Fruit fly (Drosophila melanogaster): ENCODE data around the gene ppk31.

The ppk31 gene

dm6 chr3R:27208724-27209343, 45.9 kb downstream of the ppk31 start (continued):
- no peak for TF ChIP-seq CG13123 (GFP tag; optimal IDR thresholded peaks at IDR 0.05)
- TF ChIP-seq Kr (GFP tag; optimal IDR thresholded peaks at IDR 0.05): no peak
- TF ChIP-seq kni (GFP tag; optimal IDR thresholded peaks at IDR 0.05): peak; percentile 89
- TF ChIP-seq CG17612 (GFP tag; IDR thresholded peaks at IDR 0.05): no peak
- TF ChIP-seq CG10267 (tag; optimal IDR thresholded peaks at IDR 0.05): no peak
- TF ChIP-seq chm (GFP tag; IDR thresholded peaks at IDR 0.05): peak; percentile 19; the same call in 1 of the 2 replicates
- no peak for TF ChIP-seq CG6254 (GFP tag; optimal IDR thresholded peaks at IDR 0.05)
- no peak for TF ChIP-seq CG9215 (GFP tag; IDR thresholded peaks at IDR 0.05)
- no peak for TF ChIP-seq tio (GFP tag; optimal IDR thresholded peaks at IDR 0.05)
- TF ChIP-seq slou (GFP tag; optimal IDR thresholded peaks at IDR 0.05): no peak
- peak; percentile 15 for TF ChIP-seq Atf3 (GFP tag; optimal IDR thresholded peaks at IDR 0.05)
- TF ChIP-seq Max (GFP tag; optimal IDR thresholded peaks at IDR 0.05): no peak
- peak; percentile 37 for TF ChIP-seq Mes4 (GFP tag; optimal IDR thresholded peaks at IDR 0.05)
- no peak for TF ChIP-seq CG16779 (GFP tag; IDR thresholded peaks at IDR 0.05)
- no peak for TF ChIP-seq Mrtf (GFP tag; IDR thresholded peaks at IDR 0.05)
- no peak for TF ChIP-seq CG3838 (GFP tag; optimal IDR thresholded peaks at IDR 0.05)
- no peak for TF ChIP-seq CG11093 (GFP tag; IDR thresholded peaks at IDR 0.05)
- TF ChIP-seq usp (GFP tag; optimal IDR thresholded peaks at IDR 0.05): no peak
- no peak for TF ChIP-seq unc-4 (GFP tag; IDR thresholded peaks at IDR 0.05; ENCODE audit: partially characterized antibody)
- TF ChIP-seq CrebB (tag; optimal IDR thresholded peaks at IDR 0.05): peak; percentile 47
- peak; percentile 42 for TF ChIP-seq CG8924 (tag; optimal IDR thresholded peaks at IDR 0.05)
- TF ChIP-seq odd (GFP tag; optimal IDR thresholded peaks at IDR 0.05): peak; percentile 57
- TF ChIP-seq CG8359 (GFP tag; optimal IDR thresholded peaks at IDR 0.05; ENCODE audit: borderline replicate concordance): peak; percentile 42
- TF ChIP-seq CkIIα-i1 (GFP tag; IDR thresholded peaks at IDR 0.05): no peak
- peak; percentile 63; the same call in 1 of the 2 replicates for TF ChIP-seq HLH3B (GFP tag; IDR thresholded peaks at IDR 0.05)
- no peak for TF ChIP-seq rib (GFP tag; IDR thresholded peaks at IDR 0.05)
- no peak for TF ChIP-seq nom (GFP tag; optimal IDR thresholded peaks at IDR 0.05)
- no peak for TF ChIP-seq Hmx (GFP tag; optimal IDR thresholded peaks at IDR 0.05)
- no peak for TF ChIP-seq CG7928 (GFP tag; optimal IDR thresholded peaks at IDR 0.05)
- TF ChIP-seq HmgZ (tag; optimal IDR thresholded peaks at IDR 0.05): peak; percentile 9
- peak; percentile 58 for TF ChIP-seq CG9876 (GFP tag; optimal IDR thresholded peaks at IDR 0.05)
- TF ChIP-seq CG4617 (GFP tag; optimal IDR thresholded peaks at IDR 0.05; ENCODE audit: borderline replicate concordance): no peak
- peak; percentile 7 for TF ChIP-seq CG15269 (tag; optimal IDR thresholded peaks at IDR 0.05)
- TF ChIP-seq abd-A (tag; optimal IDR thresholded peaks at IDR 0.05): no peak
- no peak for TF ChIP-seq bbx (GFP tag; IDR thresholded peaks at IDR 0.05; ENCODE audit: partially characterized antibody)
- peak; percentile 50 for TF ChIP-seq CG8089 (GFP tag; optimal IDR thresholded peaks at IDR 0.05)
- TF ChIP-seq exex (tag; optimal IDR thresholded peaks at IDR 0.05): no peak
- peak; percentile 6 for TF ChIP-seq CG1647 (GFP tag; optimal IDR thresholded peaks at IDR 0.05)
- no peak for TF ChIP-seq stwl (tag; optimal IDR thresholded peaks at IDR 0.05)
- no peak for TF ChIP-seq CG13775 (GFP tag; optimal IDR thresholded peaks at IDR 0.05)
- TF ChIP-seq CG12104 (GFP tag; optimal IDR thresholded peaks at IDR 0.05): peak; percentile 2
- no peak for TF ChIP-seq Oli (tag; optimal IDR thresholded peaks at IDR 0.05)
- TF ChIP-seq CG9932 (GFP tag; IDR thresholded peaks at IDR 0.05): peak; percentile 42; the same call in 1 of the 2 replicates
- peak; percentile 47; the same call in 1 of the 2 replicates for TF ChIP-seq CG17328 (GFP tag; IDR thresholded peaks at IDR 0.05)
- peak; percentile 57 for TF ChIP-seq CG33213 (GFP tag; optimal IDR thresholded peaks at IDR 0.05)
- no peak for TF ChIP-seq CG7372 (GFP tag; IDR thresholded peaks at IDR 0.05)
- peak; percentile 22; the same call in 1 of the 2 replicates for TF ChIP-seq CG4404 (GFP tag; IDR thresholded peaks at IDR 0.05)
- TF ChIP-seq CG11085 (GFP tag; IDR thresholded peaks at IDR 0.05): 0 out of 2 replicates have a peak, but pooled peaks have one; percentile 38
- no peak for TF ChIP-seq CG17829 (tag; optimal IDR thresholded peaks at IDR 0.05)
- peak; percentile 5 for TF ChIP-seq CG1529 (GFP tag; optimal IDR thresholded peaks at IDR 0.05)
